Worm (Caenorhabditis elegans): ENCODE results near the gene C44C10.9.

The C44C10.9 gene

DNA sequence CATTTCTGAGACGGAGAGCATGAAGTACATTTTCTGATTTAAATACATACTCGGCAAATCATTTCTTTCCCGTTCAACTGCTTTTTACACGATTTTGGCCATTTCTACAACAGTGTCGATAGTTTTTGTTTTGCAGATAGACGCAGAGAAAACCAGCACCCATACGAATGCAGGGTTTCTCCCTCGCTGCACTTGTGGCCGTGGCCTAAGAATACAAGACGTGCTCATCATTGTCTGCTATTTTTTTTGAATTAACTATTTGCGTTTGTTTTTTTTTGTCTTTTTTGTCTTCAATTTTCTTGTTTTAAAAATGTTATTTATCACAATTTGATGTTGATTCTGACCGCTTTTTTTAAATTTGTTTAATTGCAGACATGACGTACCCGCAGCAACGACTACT is 23.2 kb downstream of the C44C10.9 start, which contains the start of gene smcl-1:
Gene smcl-1 (plus strand): TSS at position 373 of the 400 bp plus-strand sequence.
- 0 out of 2 replicates have a peak, but pooled peaks have one; percentile 41 for TF ChIP-seq tbx-37 (GFP tag; conservative IDR thresholded peaks at IDR 0.05)
- no peak for TF ChIP-seq sea-1 (GFP tag; conservative IDR thresholded peaks at IDR 0.05)
- no peak for TF ChIP-seq ama-1 (optimal IDR thresholded peaks at IDR 0.05)
- no peak for TF ChIP-seq aly-1 (tag; optimal IDR thresholded peaks at IDR 0.05)
- TF ChIP-seq ceh-36 (tag; optimal IDR thresholded peaks at IDR 0.05): no peak

DNA sequence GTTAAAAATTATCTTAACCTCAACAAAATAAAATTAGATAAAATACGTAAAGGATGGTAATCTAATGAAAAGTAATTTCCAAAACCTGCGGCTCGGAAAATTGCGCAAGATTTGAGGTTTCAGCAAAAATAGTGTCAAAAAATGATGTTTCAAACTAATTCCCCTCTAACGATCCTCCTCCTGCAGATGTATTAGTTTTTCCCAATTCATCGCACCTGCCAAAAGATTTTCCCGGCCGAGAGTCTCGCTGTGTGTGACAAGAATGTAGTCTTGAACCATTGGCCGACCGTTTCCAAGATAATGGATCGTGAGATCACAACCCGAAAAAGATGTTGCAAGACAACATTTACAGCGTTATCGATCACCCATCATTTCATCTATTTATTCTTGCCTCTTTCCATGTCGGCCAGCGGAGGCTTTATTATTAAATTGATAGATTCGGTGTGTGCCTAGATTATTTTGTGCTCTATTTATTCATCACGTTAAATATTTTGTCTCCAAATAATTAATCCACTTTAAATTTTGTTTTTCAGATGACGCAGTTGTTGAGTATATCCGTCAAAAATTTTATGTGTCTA is 26.2 kb downstream of the C44C10.9 start, which contains the start of the genes C44C10.10 and C44C10.5:
Gene C44C10.10 (plus strand): TSS at position 301 of the 578 bp plus-strand sequence.
Gene C44C10.5 (plus strand): TSS at position 528 of the 578 bp plus-strand sequence.
- TF ChIP-seq ama-1 (optimal IDR thresholded peaks at IDR 0.05) (no peak), hnd-1 (tag; optimal IDR thresholded peaks at IDR 0.05) (no peak)

- TF ChIP-seq scrt-1 (GFP tag; IDR thresholded peaks at IDR 0.05) (no peak), aly-1 (tag; optimal IDR thresholded peaks at IDR 0.05) (no peak), ama-1 (optimal IDR thresholded peaks at IDR 0.05) (no peak), hmbx-1 (tag; optimal IDR thresholded peaks at IDR 0.05) (no peak), ceh-13 (GFP tag; optimal IDR thresholded peaks at IDR 0.05) (no peak), F13C5.2 (tag; optimal IDR thresholded peaks at IDR 0.05) (no peak), hmg-4 (GFP tag; optimal IDR thresholded peaks at IDR 0.05) (no peak), hnd-1 (tag; optimal IDR thresholded peaks at IDR 0.05) (no peak), tbx-11 (GFP tag; IDR thresholded peaks at IDR 0.05) (no peak), pes-1 (GFP tag; IDR thresholded peaks at IDR 0.05) (no peak), flt-1 (GFP tag; IDR thresholded peaks at IDR 0.05) (no peak), tbx-37 (GFP tag; conservative IDR thresholded peaks at IDR 0.05) (no peak), ceh-36 (tag; optimal IDR thresholded peaks at IDR 0.05) (no peak), ets-7 (tag; optimal IDR thresholded peaks at IDR 0.05) (no peak)
These were observed 28.4 kb downstream of the C44C10.9 start, which contains the start of gene C44C10.7 for ce11 chrX:11687836-11688319. TSS of gene C44C10.7 (minus strand) at chrX:11688269.

- no peak for TF ChIP-seq hmg-4 (GFP tag; optimal IDR thresholded peaks at IDR 0.05)
- TF ChIP-seq tra-4 (tag; optimal IDR thresholded peaks at IDR 0.05): no peak
- no peak for TF ChIP-seq flt-1 (GFP tag; IDR thresholded peaks at IDR 0.05)
- TF ChIP-seq hnd-1 (tag; optimal IDR thresholded peaks at IDR 0.05): no peak
- TF ChIP-seq B0310.2 (tag; optimal IDR thresholded peaks at IDR 0.05): no peak
- no peak for TF ChIP-seq ets-7 (tag; optimal IDR thresholded peaks at IDR 0.05)
These were observed 32.1 kb downstream of the C44C10.9 start, which contains the start of gene hnd-1 for ce11 chrX:11684261-11684660. TSS of gene hnd-1 (plus strand) at chrX:11684561.

- TF ChIP-seq ceh-36 (tag; optimal IDR thresholded peaks at IDR 0.05) (no peak), tbx-37 (GFP tag; conservative IDR thresholded peaks at IDR 0.05) (no peak), sea-1 (GFP tag; conservative IDR thresholded peaks at IDR 0.05) (no peak), hnd-1 (tag; optimal IDR thresholded peaks at IDR 0.05) (no peak), tra-4 (tag; optimal IDR thresholded peaks at IDR 0.05) (no peak), ets-7 (tag; optimal IDR thresholded peaks at IDR 0.05) (no peak), aly-1 (tag; optimal IDR thresholded peaks at IDR 0.05) (no peak), flt-1 (GFP tag; IDR thresholded peaks at IDR 0.05) (no peak), ceh-13 (GFP tag; optimal IDR thresholded peaks at IDR 0.05) (no peak), pes-1 (GFP tag; IDR thresholded peaks at IDR 0.05) (no peak)
These were observed 35.5 kb downstream of the C44C10.9 start, which contains the start of gene T04F8.7 for ce11 chrX:11680851-11681250. TSS of gene T04F8.7 (minus strand) at chrX:11680980.

ce11 chrX:11679211-11679977 is 36.9 kb downstream of the C44C10.9 start:
- TF ChIP-seq tbx-11 (GFP tag; IDR thresholded peaks at IDR 0.05) (no peak), tbx-37 (GFP tag; conservative IDR thresholded peaks at IDR 0.05) (no peak), flt-1 (GFP tag; IDR thresholded peaks at IDR 0.05) (no peak), hnd-1 (tag; optimal IDR thresholded peaks at IDR 0.05) (no peak), ceh-13 (GFP tag; optimal IDR thresholded peaks at IDR 0.05) (no peak), sea-1 (GFP tag; conservative IDR thresholded peaks at IDR 0.05) (no peak)

DNA sequence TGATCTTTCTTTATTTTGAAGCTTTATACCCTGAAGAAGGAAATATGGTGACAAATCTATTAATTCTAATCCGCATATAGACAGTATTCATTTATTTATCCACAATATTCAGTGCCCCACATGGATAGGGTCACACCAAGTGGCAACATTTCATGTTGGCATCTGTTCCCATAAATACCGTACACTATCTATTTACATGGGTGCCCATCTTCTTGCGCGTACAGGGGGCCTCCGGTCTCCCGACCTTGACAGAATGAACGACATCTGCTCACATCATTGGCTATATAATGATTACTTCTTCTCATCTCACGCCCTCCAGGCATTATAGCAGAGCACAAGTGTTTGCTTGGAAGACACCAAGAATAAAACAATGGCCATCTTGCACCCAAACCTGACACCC is 40.7 kb downstream of the C44C10.9 start:
- TF ChIP-seq flt-1 (GFP tag; IDR thresholded peaks at IDR 0.05): no peak
- TF ChIP-seq sea-1 (GFP tag; conservative IDR thresholded peaks at IDR 0.05): 0 out of 2 replicates have a peak, but pooled peaks have one; percentile 23

DNA sequence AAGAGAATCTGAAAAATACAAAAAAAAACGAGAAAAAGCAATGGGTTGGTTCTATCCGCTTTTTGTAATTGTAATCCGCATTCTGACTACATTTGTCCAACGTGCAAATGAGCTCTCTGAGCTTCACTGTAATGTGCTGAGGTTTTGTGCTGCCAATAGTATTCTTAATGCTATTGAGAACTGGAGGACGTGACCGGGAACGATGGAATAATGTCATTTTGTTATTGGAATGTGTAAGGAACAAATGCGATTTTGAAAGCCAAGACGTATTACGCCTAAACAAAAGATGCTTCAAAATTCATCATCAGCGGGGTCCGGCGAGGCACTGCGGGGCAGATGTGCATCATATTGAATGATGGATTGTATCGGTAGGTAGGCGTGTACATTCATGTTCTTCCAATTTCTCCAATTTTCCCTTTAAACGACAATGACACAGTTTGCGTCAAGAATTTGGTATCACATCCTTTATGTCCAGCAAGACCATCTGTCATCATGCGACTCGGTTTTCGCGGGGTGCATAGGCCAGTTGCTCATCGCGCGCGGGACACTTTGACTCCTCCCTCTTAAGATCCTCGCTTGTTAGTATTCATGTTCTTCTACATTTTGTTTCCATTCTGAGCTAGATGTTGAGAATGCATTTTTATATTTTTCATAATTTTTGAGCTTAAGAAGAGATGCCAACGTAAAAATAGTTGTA is 43.1 kb downstream of the C44C10.9 start:
- TF ChIP-seq tbx-37 (GFP tag; conservative IDR thresholded peaks at IDR 0.05) (no peak), ama-1 (optimal IDR thresholded peaks at IDR 0.05) (no peak), ceh-13 (GFP tag; optimal IDR thresholded peaks at IDR 0.05) (no peak), hnd-1 (tag; optimal IDR thresholded peaks at IDR 0.05) (no peak), tra-4 (tag; optimal IDR thresholded peaks at IDR 0.05) (no peak), hmbx-1 (tag; optimal IDR thresholded peaks at IDR 0.05) (no peak), aly-1 (tag; optimal IDR thresholded peaks at IDR 0.05) (no peak), F13C5.2 (tag; optimal IDR thresholded peaks at IDR 0.05) (no peak), B0310.2 (tag; optimal IDR thresholded peaks at IDR 0.05) (no peak), ets-7 (tag; optimal IDR thresholded peaks at IDR 0.05) (no peak), tbx-11 (GFP tag; IDR thresholded peaks at IDR 0.05) (no peak), flt-1 (GFP tag; IDR thresholded peaks at IDR 0.05) (no peak), sea-1 (GFP tag; conservative IDR thresholded peaks at IDR 0.05) (no peak)

Measured in whole organism, early embryonic.